Worm (Caenorhabditis elegans) whole organism, young adult: Measurements from ENCODE around the gene lin-15A.

Experiments used
- B0336.3 ChIP-seq: fragments of 200-800 bp; sonication (Bioruptor generic); IDR thresholded peaks from 2 replicates; pipeline ENCODE4 v1.3.6; 2022; ENCODE audit warnings: missing genetic modification characterization, missing compliant biosample characterization
- F22D6.2 ChIP-seq: sonication (generic microtip); optimal IDR thresholded peaks from 2 replicates; lab custom pipeline; 2016; ENCODE audit warnings: mild to moderate bottlenecking, missing genetic modification characterization, missing compliant biosample characterization
- F33H1.4 ChIP-seq: fragments of 200-800 bp; sonication (Bioruptor generic); IDR thresholded peaks from 2 replicates; pipeline ENCODE4 v1.3.6; 2022; ENCODE audit warnings: missing genetic modification reagents, missing genetic modification characterization, missing compliant biosample characterization
- F52B5.7 ChIP-seq: sonication (generic microtip); optimal IDR thresholded peaks from 2 replicates; lab custom pipeline; 2016; ENCODE audit warnings: mild to moderate bottlenecking, missing genetic modification characterization, missing compliant biosample characterization
- K11D2.4 ChIP-seq: fragments of 200-800 bp; sonication (Bioruptor generic); IDR thresholded peaks from 2 replicates; pipeline ENCODE4 v1.3.6; 2022; ENCODE audit warnings: missing genetic modification reagents, missing genetic modification characterization, missing compliant biosample characterization
- K12H6.12 ChIP-seq: fragments of 200-800 bp; sonication (Bioruptor generic); optimal IDR thresholded peaks from 2 replicates; lab custom pipeline; 2018; ENCODE audit warnings: mild to moderate bottlenecking, missing genetic modification characterization, missing compliant biosample characterization
- Y53G8AR.9 ChIP-seq: fragments of 200-800 bp; sonication (Bioruptor generic); conservative IDR thresholded peaks from 2 replicates; pipeline ENCODE4 v1.3.6; 2022; ENCODE audit warnings: missing genetic modification reagents, missing genetic modification characterization, missing compliant biosample characterization
- Y56A3A.18 ChIP-seq: fragments of 200-800 bp; sonication (Bioruptor generic); IDR thresholded peaks from 2 replicates; pipeline ENCODE4 v1.3.6; 2022; ENCODE audit warnings: missing genetic modification reagents, missing genetic modification characterization, missing compliant biosample characterization
- Y79H2A.3 ChIP-seq: fragments of 200-800 bp; sonication (Bioruptor generic); conservative IDR thresholded peaks from 2 replicates; pipeline ENCODE4 v1.3.6; 2022; ENCODE audit warnings: missing genetic modification reagents, missing genetic modification characterization, missing compliant biosample characterization
- atf-7 ChIP-seq: sonication (generic microtip); optimal IDR thresholded peaks from 2 replicates; lab custom pipeline; 2017; ENCODE audit warnings: mild to moderate bottlenecking, missing genetic modification characterization, missing compliant biosample characterization
- bed-1 ChIP-seq: fragments of 200-800 bp; sonication (Bioruptor generic); IDR thresholded peaks from 2 replicates; pipeline ENCODE4 v1.3.6; 2022; ENCODE audit warnings: missing genetic modification reagents, missing genetic modification characterization, missing compliant biosample characterization
- cebp-1 ChIP-seq, 2 experiments: fragments of 200-800 bp in 1 of 2; sonication (Bioruptor generic) in 1 of 2; sonication (generic microtip) in 1 of 2; IDR thresholded peaks in 1 of 2; optimal IDR thresholded peaks in 1 of 2; 2 replicates each; pipeline versions ENCODE4 v1.3.6 to Lab custom; 2017 to 2022; ENCODE audit warnings: missing compliant biosample characterization in 2 of 2, missing genetic modification characterization in 2 of 2, mild to moderate bottlenecking in 1 of 2, missing genetic modification reagents in 1 of 2, moderate library complexity in 1 of 2
- cebp-2 ChIP-seq: fragments of 200-800 bp; sonication (Bioruptor generic); IDR thresholded peaks from 2 replicates; pipeline ENCODE4 v1.3.6; 2022; ENCODE audit warnings: missing genetic modification characterization, missing compliant biosample characterization
- ceh-27 ChIP-seq: fragments of 200-800 bp; sonication (Bioruptor generic); optimal IDR thresholded peaks from 2 replicates; lab custom pipeline; 2018; ENCODE audit warnings: mild to moderate bottlenecking, missing genetic modification characterization, moderate library complexity, missing compliant biosample characterization
- ceh-79 ChIP-seq: sonication (generic microtip); optimal IDR thresholded peaks from 2 replicates; lab custom pipeline; 2017; ENCODE audit warnings: mild to moderate bottlenecking, missing genetic modification characterization, missing compliant biosample characterization
- ceh-91 ChIP-seq: fragments of 200-800 bp; sonication (Bioruptor generic); IDR thresholded peaks from 2 replicates; pipeline ENCODE4 v1.3.6; 2022; ENCODE audit warnings: missing genetic modification reagents, missing genetic modification characterization, missing compliant biosample characterization
- dox-1 ChIP-seq: fragments of 200-800 bp; sonication (Bioruptor generic); IDR thresholded peaks from 2 replicates; pipeline ENCODE4 v1.3.6; 2022; ENCODE audit warnings: missing genetic modification reagents, missing genetic modification characterization, missing compliant biosample characterization
- efl-1 ChIP-seq: fragments of 150-350 bp; optimal IDR thresholded peaks from 2 replicates; lab custom pipeline; 2014; ENCODE audit warnings: missing biosample characterization, missing genetic modification reagents, missing genetic modification characterization
- fkh-3 ChIP-seq: sonication (generic microtip); optimal IDR thresholded peaks from 2 replicates; lab custom pipeline; 2016; ENCODE audit warnings: mild to moderate bottlenecking, missing genetic modification characterization, missing compliant biosample characterization
- gei-17 ChIP-seq: fragments of 200-800 bp; sonication (Bioruptor generic); optimal IDR thresholded peaks from 2 replicates; lab custom pipeline; 2018; ENCODE audit warnings: mild to moderate bottlenecking, missing genetic modification characterization, missing compliant biosample characterization
- hlh-26 ChIP-seq: fragments of 200-800 bp; sonication (Bioruptor generic); conservative IDR thresholded peaks from 2 replicates; pipeline ENCODE4 v1.3.6; 2022; ENCODE audit warnings: missing genetic modification reagents, missing genetic modification characterization, missing compliant biosample characterization
- hmg-1.2 ChIP-seq: fragments of 200-800 bp; sonication (Bioruptor generic); IDR thresholded peaks from 2 replicates; pipeline ENCODE4 v1.3.6; 2022; ENCODE audit warnings: missing genetic modification reagents, missing genetic modification characterization, missing compliant biosample characterization
- hmg-20 ChIP-seq: fragments of 200-800 bp; sonication (Bioruptor generic); IDR thresholded peaks from 2 replicates; pipeline ENCODE4 v1.3.6; 2022; ENCODE audit warnings: missing genetic modification reagents, missing genetic modification characterization, missing compliant biosample characterization
- let-607 ChIP-seq, 2 experiments: fragments of 200-800 bp in 1 of 2; sonication (Bioruptor generic) in 1 of 2; sonication (generic microtip) in 1 of 2; optimal IDR thresholded peaks; 2 replicates each; lab custom pipeline; 2016 to 2018; ENCODE audit warnings: mild to moderate bottlenecking in 2 of 2, missing compliant biosample characterization in 2 of 2, missing genetic modification characterization in 2 of 2, moderate library complexity in 2 of 2, missing genotype in 1 of 2
- lin-35 ChIP-seq, 3 experiments: fragments of 150-350 bp in 2 of 3; sonication (generic microtip) in 1 of 3; optimal IDR thresholded peaks; 2 replicates each; lab custom pipeline; 2014 to 2018; ENCODE audit warnings: missing biosample characterization in 3 of 3, missing genetic modification characterization in 3 of 3, missing genetic modification reagents in 3 of 3
- lin-40 ChIP-seq: sonication (generic microtip); optimal IDR thresholded peaks from 2 replicates; lab custom pipeline; 2016; ENCODE audit warnings: missing genetic modification characterization, mild to moderate bottlenecking, missing compliant biosample characterization, missing genotype, missing genetic modification reagents
- madf-10 ChIP-seq: sonication (generic microtip); optimal IDR thresholded peaks from 2 replicates; lab custom pipeline; 2016; ENCODE audit warnings: mild to moderate bottlenecking, missing genetic modification characterization, missing compliant biosample characterization
- mcd-1 ChIP-seq: fragments of 200-800 bp; sonication (Bioruptor generic); IDR thresholded peaks from 2 replicates; pipeline ENCODE4 v1.3.6; 2022; ENCODE audit warnings: missing genetic modification reagents, missing genetic modification characterization, missing compliant biosample characterization
- mes-4 ChIP-seq: sonication (generic microtip); optimal IDR thresholded peaks from 2 replicates; lab custom pipeline; 2016; ENCODE audit warnings: missing genotype, missing genetic modification characterization, missing compliant biosample characterization
- nhr-80 ChIP-seq: sonication (generic microtip); optimal IDR thresholded peaks from 2 replicates; lab custom pipeline; 2016; ENCODE audit warnings: missing genetic modification characterization, missing compliant biosample characterization
- pbrm-1 ChIP-seq: fragments of 200-800 bp; sonication (Bioruptor generic); IDR thresholded peaks from 2 replicates; pipeline ENCODE4 v1.3.6; 2022; ENCODE audit warnings: missing genetic modification reagents, missing genetic modification characterization, missing compliant biosample characterization
- rcor-1 ChIP-seq: fragments of 200-800 bp; sonication (Bioruptor generic); IDR thresholded peaks from 2 replicates; pipeline ENCODE4 v1.3.6; 2022; ENCODE audit warnings: missing genetic modification reagents, missing genetic modification characterization, missing compliant biosample characterization
- snpc-4 ChIP-seq, 5 experiments: fragments of 150-350 bp in 1 of 5; sonication (generic microtip) in 4 of 5; optimal IDR thresholded peaks; 2 replicates each; lab custom pipeline; 2014 to 2018; ENCODE audit warnings: missing genetic modification characterization in 5 of 5, missing biosample characterization in 3 of 5, antibody characterized with exemption in 2 of 5, mild to moderate bottlenecking in 2 of 5, missing compliant biosample characterization in 2 of 5, missing genotype in 2 of 5, moderate library complexity in 2 of 5, missing genetic modification reagents in 1 of 5
- sptf-2 ChIP-seq: fragments of 200-800 bp; sonication (Bioruptor generic); optimal IDR thresholded peaks from 2 replicates; lab custom pipeline; 2018; ENCODE audit warnings: mild to moderate bottlenecking, missing genetic modification characterization, missing compliant biosample characterization
- tbp1 ChIP-seq: fragments of 200-800 bp; sonication (Bioruptor generic); optimal IDR thresholded peaks from 2 replicates; lab custom pipeline; 2018; ENCODE audit warnings: mild to moderate bottlenecking, missing genetic modification characterization, missing compliant biosample characterization
- unc-130 ChIP-seq: sonication (generic microtip); optimal IDR thresholded peaks from 2 replicates; lab custom pipeline; 2016; ENCODE audit warnings: missing genetic modification reagents, missing genetic modification characterization, missing compliant biosample characterization
- xnd-1 ChIP-seq: sonication (generic microtip); optimal IDR thresholded peaks from 2 replicates; lab custom pipeline; 2016; ENCODE audit warnings: missing genotype, missing genetic modification reagents, missing genetic modification characterization, missing compliant biosample characterization
- ztf-26 ChIP-seq: sonication (generic microtip); optimal IDR thresholded peaks from 2 replicates; lab custom pipeline; 2017; ENCODE audit warnings: missing genetic modification characterization, missing compliant biosample characterization
- ztf-28 ChIP-seq: fragments of 200-800 bp; sonication (Bioruptor generic); IDR thresholded peaks from 2 replicates; pipeline ENCODE4 v1.3.6; 2022; ENCODE audit warnings: missing genetic modification reagents, missing genetic modification characterization, missing compliant biosample characterization
- ztf-6 ChIP-seq: fragments of 200-800 bp; sonication (Bioruptor generic); IDR thresholded peaks from 2 replicates; pipeline ENCODE4 v1.3.6; 2022; ENCODE audit warnings: missing genetic modification reagents, missing genetic modification characterization, missing compliant biosample characterization

Gene lin-15A

DNA sequence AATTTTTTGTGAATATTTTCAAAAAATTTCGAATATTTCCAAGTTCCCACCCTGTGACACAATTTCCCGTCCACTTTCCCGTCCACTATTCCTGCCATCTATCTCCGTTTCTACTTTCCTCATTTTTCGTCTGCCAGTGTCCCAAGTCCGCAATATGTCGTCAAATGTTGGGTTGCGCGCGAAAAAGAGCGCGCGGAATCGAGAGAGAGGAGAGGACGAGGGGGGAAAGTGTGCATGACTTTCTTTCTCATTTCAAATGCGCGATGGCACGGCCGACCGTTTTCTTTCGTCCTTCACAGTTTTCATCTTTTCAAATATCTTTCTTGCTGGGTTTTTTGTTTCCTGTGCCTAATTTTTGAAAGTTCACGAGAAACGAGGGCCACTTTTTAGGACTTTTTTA lies 6.8 kb upstream of the lin-15A start (continued):
- no peak for TF ChIP-seq mes-4 (tag; lab: Kevin White, UChicago)
- no peak for TF ChIP-seq rcor-1 (GFP tag; lab: Robert Waterston, UW)
- no peak for TF ChIP-seq hmg-20 (GFP tag; lab: Robert Waterston, UW)
- no peak for TF ChIP-seq bed-1
- TF ChIP-seq cebp-2, result no peak
- peak; percentile 23 for TF ChIP-seq gei-17
- no peak for TF ChIP-seq F33H1.4 (GFP tag; lab: Robert Waterston, UW)
- no peak for TF ChIP-seq ceh-79
- peak; percentile 76 for TF ChIP-seq efl-1
- no peak for TF ChIP-seq madf-10 (tag; lab: Kevin White, UChicago)
- no peak for TF ChIP-seq sptf-2 (GFP tag; lab: Kevin White, UChicago)
- no peak for TF ChIP-seq pbrm-1 (GFP tag; lab: Robert Waterston, UW)
- no peak for TF ChIP-seq hlh-26 (GFP tag; lab: Robert Waterston, UW)
- TF ChIP-seq ceh-91 (GFP tag; lab: Robert Waterston, UW), result no peak

DNA sequence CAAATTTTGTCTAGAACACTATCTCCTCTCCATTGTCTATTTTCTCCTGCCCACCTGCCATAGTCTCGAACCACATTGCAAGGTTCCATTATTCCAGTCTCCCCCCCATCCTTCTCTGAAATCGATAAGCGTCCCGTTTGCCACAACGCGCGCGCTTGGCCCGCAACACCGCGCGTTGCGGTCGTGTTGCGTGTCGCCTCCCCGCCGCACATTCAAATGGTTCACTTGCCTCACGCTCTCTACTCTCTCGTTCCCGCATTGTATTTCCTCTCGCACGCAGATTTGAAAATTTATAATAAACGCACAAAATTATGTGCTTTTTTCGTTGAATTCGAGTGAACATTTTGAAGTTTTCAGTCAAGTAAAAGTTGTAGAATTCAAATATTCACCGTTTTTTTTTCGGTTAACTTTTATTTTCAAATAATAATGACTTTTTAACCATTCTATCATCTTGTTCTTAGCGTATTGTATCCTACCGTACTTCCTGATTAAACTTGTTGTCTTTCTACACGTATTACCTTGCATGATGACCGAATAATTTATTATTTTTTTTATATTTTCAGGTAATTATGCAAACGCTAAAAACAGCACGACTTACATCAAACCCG lies 6.1 kb upstream of the lin-15A start, which contains the start of gene lin-15B:
TSS of gene lin-15B (plus strand) at position 558 of the 608 bp plus-strand sequence.
- TF ChIP-seq sptf-2 (GFP tag; lab: Kevin White, UChicago) (no peak), hmg-1.2 (GFP tag; lab: Robert Waterston, UW) (peak; percentile 29; the same call in 1 of the 2 replicates), ztf-28 (GFP tag; lab: Robert Waterston, UW) (no peak), Y79H2A.3 (GFP tag; lab: Robert Waterston, UW) (no peak), lin-40 (tag; lab: Kevin White, UChicago) (no peak), bed-1 (0 out of 2 replicates have a peak, but pooled peaks have one; percentile 10), xnd-1 (tag; lab: Kevin White, UChicago) (no peak), fkh-3 (tag; lab: Kevin White, UChicago) (no peak), unc-130 (GFP tag; lab: Kevin White, UChicago) (no peak), ztf-6 (GFP tag; lab: Robert Waterston, UW) (no peak)

DNA sequence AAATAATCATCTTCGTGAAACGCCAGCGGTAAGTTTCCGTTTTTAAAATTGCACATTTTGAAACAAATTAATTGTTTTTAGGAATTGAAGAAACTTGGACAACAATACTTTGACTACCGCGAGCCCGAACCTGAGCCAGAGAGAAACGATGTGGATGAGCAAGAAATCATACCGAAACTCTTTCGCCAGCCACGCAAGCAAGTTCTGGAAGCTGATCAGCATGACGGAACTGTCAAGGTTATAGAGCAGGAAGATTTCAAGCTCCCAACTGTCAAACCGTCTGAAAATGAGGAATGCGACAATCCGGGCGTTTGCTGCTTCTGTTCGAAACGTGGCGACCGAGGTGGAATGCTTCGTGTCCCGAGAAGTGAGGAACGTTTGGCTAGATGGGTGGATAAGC lies 1.4 kb upstream of the lin-15A start:
- no peak for TF ChIP-seq Y53G8AR.9
- no peak for TF ChIP-seq ceh-79

DNA sequence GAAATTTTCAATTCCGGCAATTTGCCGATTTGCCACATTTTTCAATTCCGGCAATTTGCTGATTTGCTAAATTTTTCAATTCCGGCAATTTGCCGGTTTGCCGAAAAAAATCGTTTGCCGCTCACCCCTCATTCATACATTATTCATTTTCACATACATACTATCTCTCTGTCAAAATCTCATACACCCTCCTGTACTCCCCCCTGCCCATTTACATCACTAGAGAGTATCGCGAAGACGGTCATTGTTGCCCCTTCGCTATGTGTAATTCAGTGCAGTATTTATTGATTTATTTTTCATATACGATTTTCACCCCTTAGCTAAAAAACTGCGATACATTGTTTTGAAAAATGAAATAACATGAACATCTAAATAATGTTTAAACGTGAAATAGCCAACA lies 4.7 kb downstream of the lin-15A start:
- peak; percentile 6 for TF ChIP-seq K12H6.12 (tag; lab: Kevin White, UChicago)
- TF ChIP-seq madf-10 (tag; lab: Kevin White, UChicago), result peak; percentile 40
- no peak for TF ChIP-seq ztf-6 (GFP tag; lab: Robert Waterston, UW)
- TF ChIP-seq mes-4 (tag; lab: Kevin White, UChicago), result no peak
- TF ChIP-seq F52B5.7 (tag; lab: Kevin White, UChicago), result no peak
- TF ChIP-seq tbp1 (GFP tag; lab: Kevin White, UChicago), result peak; percentile 67
- TF ChIP-seq gei-17, result peak; percentile 93
- TF ChIP-seq rcor-1 (GFP tag; lab: Robert Waterston, UW), result peak; percentile 26; the same call in 1 of the 2 replicates
- TF ChIP-seq let-607 (tag; optimal IDR thresholded peaks at IDR 0.05; lab: Kevin White, UChicago), result peak in 1 of 2 experiments; percentile 64
- TF ChIP-seq hmg-1.2 (GFP tag; lab: Robert Waterston, UW), result peak; percentile 56
- TF ChIP-seq Y56A3A.18, result peak; percentile 72
- TF ChIP-seq K11D2.4 (GFP tag; lab: Robert Waterston, UW), result peak; percentile 77
- TF ChIP-seq fkh-3 (tag; lab: Kevin White, UChicago), result no peak
- peak; percentile 47 for TF ChIP-seq nhr-80 (tag; lab: Kevin White, UChicago)
- peak; percentile 78 for TF ChIP-seq dox-1 (GFP tag; lab: Robert Waterston, UW)
- TF ChIP-seq ceh-27 (GFP tag; lab: Kevin White, UChicago), result peak; percentile 49
- TF ChIP-seq atf-7, result peak; percentile 8
- TF ChIP-seq snpc-4 (GFP tag; optimal IDR thresholded peaks at IDR 0.05; lab: Kevin White, UChicago), result no peak
- TF ChIP-seq snpc-4 (tag; optimal IDR thresholded peaks at IDR 0.05; lab: Kevin White, UChicago), result peak in 2 of 4 experiments; percentile 32 to 64
- peak; percentile 40; the same call in 1 of the 2 replicates for TF ChIP-seq B0336.3 (GFP tag; lab: Robert Waterston, UW)
- peak in 1 of 3 experiments; percentile 72 for TF ChIP-seq lin-35 (GFP tag; optimal IDR thresholded peaks at IDR 0.05; lab: Kevin White, UChicago)
- peak; percentile 70 for TF ChIP-seq ztf-26 (tag; lab: Kevin White, UChicago)
- TF ChIP-seq lin-40 (tag; lab: Kevin White, UChicago), result peak; percentile 92
- TF ChIP-seq mcd-1 (GFP tag; lab: Robert Waterston, UW), result peak; percentile 41; the same call in 1 of the 2 replicates
- peak; percentile 41 for TF ChIP-seq F22D6.2 (tag; lab: Kevin White, UChicago)
- TF ChIP-seq cebp-1 (GFP tag; IDR thresholded peaks at IDR 0.05; lab: Robert Waterston, UW), result no peak
- peak; percentile 66 for TF ChIP-seq cebp-1 (tag; optimal IDR thresholded peaks at IDR 0.05; lab: Kevin White, UChicago)
